Fruit fly (Drosophila melanogaster) whole organism, embryonic: ENCODE results near the gene faf.

Experiments used
- Asciz ChIP-seq: fragments of 200-800 bp; sonication (Bioruptor generic); optimal IDR thresholded peaks from 2 replicates; lab custom pipeline; 2017; ENCODE audit warnings: missing biosample characterization, mild to moderate bottlenecking, missing genetic modification characterization, missing genetic modification reagents
- Atf3 ChIP-seq: fragments of 200-800 bp; sonication (Bioruptor generic); optimal IDR thresholded peaks from 3 replicates; lab custom pipeline; 2016; ENCODE audit warnings: missing biosample characterization, missing genetic modification characterization
- Atf6 ChIP-seq: fragments of 200-800 bp; sonication (Bioruptor generic); IDR thresholded peaks from 2 replicates; pipeline ENCODE4 v1.3.6; 2022; ENCODE audit warnings: missing biosample characterization, missing genetic modification characterization
- Bteb2 ChIP-seq: fragments of 200-800 bp; sonication (Bioruptor generic); optimal IDR thresholded peaks from 2 replicates; lab custom pipeline; 2016; ENCODE audit warnings: missing biosample characterization, missing genetic modification characterization
- CG1024 ChIP-seq: fragments of 200-800 bp; sonication (Bioruptor generic); IDR thresholded peaks from 2 replicates; pipeline ENCODE4 v1.3.6; 2022; ENCODE audit warnings: missing biosample characterization, missing genetic modification characterization
- CG10979 ChIP-seq: fragments of 200-800 bp; sonication (Bioruptor generic); optimal IDR thresholded peaks from 2 replicates; lab custom pipeline; 2018; ENCODE audit warnings: missing biosample characterization, mild to moderate bottlenecking, missing genetic modification characterization, moderate library complexity
- CG11695 ChIP-seq: fragments of 200-800 bp; sonication (Bioruptor generic); IDR thresholded peaks from 3 replicates; pipeline ENCODE4 v1.3.6; 2022; ENCODE audit warnings: missing biosample characterization, missing genetic modification characterization
- CG17829 ChIP-seq: fragments of 200-800 bp; optimal IDR thresholded peaks from 2 replicates; lab custom pipeline; 2019; ENCODE audit warnings: missing biosample characterization, mild to moderate bottlenecking, missing genetic modification characterization, moderate library complexity
- CG18619 ChIP-seq: fragments of 200-800 bp; sonication (Bioruptor generic); optimal IDR thresholded peaks from 3 replicates; lab custom pipeline; 2017; ENCODE audit warnings: missing biosample characterization, mild to moderate bottlenecking, missing genetic modification characterization
- CG2129 ChIP-seq: fragments of 200-800 bp; sonication (Bioruptor generic); IDR thresholded peaks from 2 replicates; pipeline ENCODE4 v1.3.6; 2022; ENCODE audit warnings: missing biosample characterization, missing genetic modification characterization; ENCODE audit not compliant: partially characterized antibody
- CG31365 ChIP-seq: fragments of 200-800 bp; sonication (Bioruptor generic); optimal IDR thresholded peaks from 2 replicates; lab custom pipeline; 2018; ENCODE audit warnings: missing biosample characterization, mild to moderate bottlenecking, missing genetic modification characterization
- CG32772 ChIP-seq: fragments of 200-800 bp; sonication (Bioruptor generic); IDR thresholded peaks from 2 replicates; pipeline ENCODE4 v1.3.6; 2022; ENCODE audit warnings: missing biosample characterization, missing genetic modification characterization
- CG4617 ChIP-seq: fragments of 200-800 bp; sonication (Bioruptor generic); optimal IDR thresholded peaks from 3 replicates; lab custom pipeline; 2016; ENCODE audit warnings: missing biosample characterization, missing genetic modification characterization, borderline replicate concordance
- CG5180 ChIP-seq: fragments of 200-800 bp; sonication (Bioruptor generic); optimal IDR thresholded peaks from 3 replicates; lab custom pipeline; 2017; ENCODE audit warnings: missing biosample characterization, missing genetic modification characterization, mild to moderate bottlenecking, moderate library complexity, missing genetic modification reagents
- CG6175 ChIP-seq: fragments of 200-800 bp; sonication (Bioruptor generic); IDR thresholded peaks from 3 replicates; pipeline ENCODE4 v1.3.6; 2022; ENCODE audit warnings: missing biosample characterization, missing genetic modification characterization
- CG6254 ChIP-seq: fragments of 200-800 bp; sonication (Bioruptor generic); optimal IDR thresholded peaks from 3 replicates; lab custom pipeline; 2017; ENCODE audit warnings: mild to moderate bottlenecking, missing biosample characterization, missing genetic modification reagents, missing genetic modification characterization
- CG6765 ChIP-seq: fragments of 200-800 bp; sonication (Bioruptor generic); optimal IDR thresholded peaks from 3 replicates; lab custom pipeline; 2017; ENCODE audit warnings: missing biosample characterization, mild to moderate bottlenecking, missing genetic modification characterization
- CG7987 ChIP-seq: fragments of 200-800 bp; sonication (Bioruptor generic); optimal IDR thresholded peaks from 2 replicates; lab custom pipeline; 2018; ENCODE audit warnings: missing biosample characterization, mild to moderate bottlenecking, missing genetic modification characterization, moderate library complexity
- CG8388 ChIP-seq: fragments of 200-800 bp; sonication (Bioruptor generic); optimal IDR thresholded peaks from 2 replicates; lab custom pipeline; 2019; ENCODE audit warnings: missing biosample characterization, mild to moderate bottlenecking, missing genetic modification characterization, moderate library complexity
- CG8478 ChIP-seq: fragments of >200 bp; optimal IDR thresholded peaks from 2 replicates; lab custom pipeline; 2018
- CTCF ChIP-seq: fragments of 200-800 bp; sonication (Bioruptor generic); optimal IDR thresholded peaks from 2 replicates; lab custom pipeline; 2017; ENCODE audit warnings: missing biosample characterization, mild to moderate bottlenecking, missing genetic modification characterization, moderate library complexity
- Doc2 ChIP-seq: fragments of 200-800 bp; sonication (Bioruptor generic); IDR thresholded peaks from 2 replicates; pipeline ENCODE4 v1.3.6; 2022; ENCODE audit warnings: missing biosample characterization, missing genetic modification characterization
- H15 ChIP-seq: fragments of 200-800 bp; sonication (Bioruptor generic); IDR thresholded peaks from 3 replicates; pipeline ENCODE4 v1.3.6; 2022; ENCODE audit warnings: missing biosample characterization, missing genetic modification characterization
- Kr ChIP-seq: fragments of 200-800 bp; sonication (Bioruptor generic); optimal IDR thresholded peaks from 2 replicates; lab custom pipeline; 2017; ENCODE audit warnings: missing biosample characterization, mild to moderate bottlenecking, missing genetic modification characterization
- MBD-R2 ChIP-seq: fragments of 200-800 bp; sonication (Bioruptor generic); IDR thresholded peaks from 2 replicates; pipeline ENCODE4 v1.3.6; 2022; ENCODE audit warnings: missing biosample characterization, missing genetic modification characterization
- NK7.1 ChIP-seq: fragments of 200-800 bp; sonication (Bioruptor generic); optimal IDR thresholded peaks from 3 replicates; lab custom pipeline; 2016; ENCODE audit warnings: missing biosample characterization, missing genetic modification characterization
- Pdp1 ChIP-seq, 2 experiments: fragments of 200-800 bp; sonication (Bioruptor generic); optimal IDR thresholded peaks; 3 replicates each; lab custom pipeline; 2016; ENCODE audit warnings: missing biosample characterization in 2 of 2, missing genetic modification characterization in 2 of 2, mild to moderate bottlenecking in 1 of 2, moderate library complexity in 1 of 2
- Ptx1 ChIP-seq: fragments of 200-800 bp; sonication (Bioruptor generic); IDR thresholded peaks from 2 replicates; pipeline ENCODE4 v1.3.6; 2022; ENCODE audit warnings: missing biosample characterization, missing genetic modification characterization
- Scr ChIP-seq: fragments of 200-800 bp; sonication (Bioruptor generic); IDR thresholded peaks from 2 replicates; pipeline ENCODE4 v1.3.6; 2022; ENCODE audit warnings: missing biosample characterization, missing genetic modification characterization; ENCODE audit not compliant: partially characterized antibody
- Sry-β ChIP-seq: fragments of 200-800 bp; sonication (Bioruptor generic); optimal IDR thresholded peaks from 2 replicates; lab custom pipeline; 2018; ENCODE audit warnings: missing biosample characterization, mild to moderate bottlenecking, missing genetic modification characterization, moderate library complexity
- cad ChIP-seq: fragments of >200 bp; optimal IDR thresholded peaks from 2 replicates; lab custom pipeline; 2017; ENCODE audit warnings: missing biosample characterization, missing genetic modification characterization
- caup ChIP-seq: fragments of 200-800 bp; sonication (Bioruptor generic); optimal IDR thresholded peaks from 3 replicates; lab custom pipeline; 2017; ENCODE audit warnings: missing biosample characterization, mild to moderate bottlenecking, missing genetic modification characterization, moderate library complexity; ENCODE audit not compliant: severe bottlenecking
- crol ChIP-seq: fragments of 200-800 bp; sonication (Bioruptor generic); IDR thresholded peaks from 2 replicates; pipeline ENCODE4 v1.3.6; 2022; ENCODE audit warnings: missing biosample characterization, missing genetic modification characterization
- danr ChIP-seq: fragments of 200-800 bp; sonication (Bioruptor generic); IDR thresholded peaks from 2 replicates; pipeline ENCODE4 v1.3.6; 2022; ENCODE audit warnings: missing biosample characterization, missing genetic modification characterization
- dmrt99B ChIP-seq: fragments of 200-800 bp; sonication (Bioruptor generic); optimal IDR thresholded peaks from 2 replicates; lab custom pipeline; 2018; ENCODE audit warnings: missing biosample characterization, mild to moderate bottlenecking, missing genetic modification characterization, moderate library complexity
- fd102C ChIP-seq: fragments of 200-800 bp; sonication (Bioruptor generic); optimal IDR thresholded peaks from 2 replicates; lab custom pipeline; 2018; ENCODE audit warnings: missing biosample characterization, mild to moderate bottlenecking, missing genetic modification characterization, moderate library complexity
- ftz-f1 ChIP-seq: fragments of 200-800 bp; sonication (Bioruptor generic); optimal IDR thresholded peaks from 2 replicates; lab custom pipeline; 2016; ENCODE audit warnings: missing biosample characterization, missing genetic modification characterization
- gem ChIP-seq: fragments of 200-800 bp; sonication (Bioruptor generic); optimal IDR thresholded peaks from 2 replicates; lab custom pipeline; 2019; ENCODE audit warnings: missing biosample characterization, mild to moderate bottlenecking, missing genetic modification characterization, moderate library complexity
- gfzf ChIP-seq: fragments of 200-800 bp; sonication (Bioruptor generic); optimal IDR thresholded peaks from 2 replicates; lab custom pipeline; 2016; ENCODE audit warnings: missing biosample characterization, mild to moderate bottlenecking, missing genetic modification characterization, moderate library complexity
- hbn ChIP-seq: fragments of 200-800 bp; sonication (Bioruptor generic); IDR thresholded peaks from 2 replicates; pipeline ENCODE4 v1.3.6; 2022; ENCODE audit warnings: missing biosample characterization, missing genetic modification characterization; ENCODE audit not compliant: partially characterized antibody
- inv ChIP-seq: fragments of 200-800 bp; sonication (Bioruptor generic); IDR thresholded peaks from 2 replicates; pipeline ENCODE4 v1.3.6; 2022; ENCODE audit warnings: missing biosample characterization, missing genetic modification characterization; ENCODE audit not compliant: partially characterized antibody
- maf-S ChIP-seq: fragments of 200-800 bp; sonication (Bioruptor generic); optimal IDR thresholded peaks from 2 replicates; lab custom pipeline; 2016; ENCODE audit warnings: missing biosample characterization, missing genetic modification characterization
- onecut ChIP-seq: fragments of 200-800 bp; sonication (Bioruptor generic); IDR thresholded peaks from 2 replicates; pipeline ENCODE4 v1.3.6; 2022; ENCODE audit warnings: missing biosample characterization, missing genetic modification characterization
- pan ChIP-seq, 4 experiments: fragments of >200 bp in 3 of 4; fragments of 200-800 bp in 1 of 4; sonication (Bioruptor generic) in 1 of 4; optimal IDR thresholded peaks in 3 of 4; IDR thresholded peaks in 1 of 4; 2 replicates each; pipeline versions ENCODE4 v1.3.6 to Lab custom; 2017 to 2022; ENCODE audit warnings: missing biosample characterization in 2 of 4, missing genetic modification characterization in 2 of 4, mixed read lengths in 1 of 4
- rib ChIP-seq: fragments of 200-800 bp; sonication (Bioruptor generic); IDR thresholded peaks from 2 replicates; pipeline ENCODE4 v1.3.6; 2022; ENCODE audit warnings: missing biosample characterization, missing genetic modification characterization
- sob ChIP-seq: fragments of 200-800 bp; sonication (Bioruptor generic); IDR thresholded peaks from 2 replicates; pipeline ENCODE4 v1.3.6; 2022; ENCODE audit warnings: missing biosample characterization, missing genetic modification characterization
- trh ChIP-seq: fragments of 200-800 bp; sonication (Bioruptor generic); optimal IDR thresholded peaks from 2 replicates; lab custom pipeline; 2016; ENCODE audit warnings: missing biosample characterization, missing genetic modification characterization
- tup ChIP-seq: fragments of 200-800 bp; sonication (Bioruptor generic); optimal IDR thresholded peaks from 2 replicates; lab custom pipeline; 2016; ENCODE audit warnings: missing biosample characterization, mild to moderate bottlenecking, missing genetic modification characterization, moderate library complexity
- wor ChIP-seq: fragments of 200-800 bp; sonication (Bioruptor generic); IDR thresholded peaks from 2 replicates; pipeline ENCODE4 v1.3.6; 2022; ENCODE audit warnings: missing biosample characterization, missing genetic modification characterization

The faf gene

dm6 chr3R:31744044-31744652 is 32.7 kb upstream of the faf start, which contains the start of gene CG1896 (continued):
- TF ChIP-seq CG6175 (GFP tag; lab: Robert Waterston, UW) (no peak), wor (GFP tag; lab: Robert Waterston, UW) (no peak), sob (peak; percentile 69), CG31365 (tag; lab: Kevin White, UChicago) (no peak), CG18619 (GFP tag; lab: Kevin White, UChicago) (no peak), CG8388 (GFP tag; lab: Kevin White, UChicago) (peak; percentile 17), NK7.1 (no peak), CG17829 (tag; lab: Kevin White, UChicago) (peak; percentile 50), caup (peak; percentile 54), tup (GFP tag; lab: Kevin White, UChicago) (peak; percentile 2), crol (GFP tag; lab: Robert Waterston, UW) (no peak), fd102C (GFP tag; lab: Kevin White, UChicago) (no peak), CG6765 (GFP tag; lab: Kevin White, UChicago) (no peak), CG5180 (GFP tag; lab: Kevin White, UChicago) (no peak), CG32772 (GFP tag; lab: Robert Waterston, UW) (no peak; the same call in 1 of the 2 replicates), Atf6 (GFP tag; lab: Robert Waterston, UW) (no peak), Ptx1 (GFP tag; lab: Robert Waterston, UW) (peak; percentile 56)

dm6 chr3R:31745629-31746081 is 31.2 kb upstream of the faf start, which contains the start of gene awd:
Gene awd (minus strand): TSS chr3R:31746077.
- TF ChIP-seq CG6254 (GFP tag; lab: Kevin White, UChicago) (no peak), CG7987 (no peak), ftz-f1 (peak; percentile 64), maf-S (GFP tag; lab: Kevin White, UChicago) (no peak), Pdp1 (GFP tag; optimal IDR thresholded peaks at IDR 0.05; lab: Kevin White, UChicago) (peak in 1 of 2 experiments; percentile 4), dmrt99B (no peak), Asciz (GFP tag; lab: Kevin White, UChicago) (no peak), CG1024 (GFP tag; lab: Robert Waterston, UW) (no peak), CG11695 (GFP tag; lab: Robert Waterston, UW) (no peak), Bteb2 (no peak), CG10979 (no peak), Scr (GFP tag; lab: Robert Waterston, UW) (0 out of 2 replicates have a peak, but pooled peaks have one; percentile 10), gem (no peak), CG8478 (lab: Kevin White, UChicago) (no peak), danr (GFP tag; lab: Robert Waterston, UW) (no peak), Kr (no peak), CG4617 (peak; percentile 48), gfzf (GFP tag; lab: Kevin White, UChicago) (peak; percentile 94), cad (no peak), CG2129 (GFP tag; lab: Robert Waterston, UW) (no peak), Doc2 (GFP tag; lab: Robert Waterston, UW) (no peak), trh (GFP tag; lab: Kevin White, UChicago) (no peak), pan (optimal IDR thresholded peaks at IDR 0.05; lab: Kevin White, UChicago) (no peak), pan (GFP tag; optimal IDR thresholded peaks at IDR 0.05 in 1 of 2, IDR thresholded peaks at IDR 0.05 in 1 of 2) (no peak), H15 (GFP tag; lab: Robert Waterston, UW) (no peak), MBD-R2 (GFP tag; lab: Robert Waterston, UW) (peak; percentile 73), inv (GFP tag; lab: Robert Waterston, UW) (no peak), onecut (GFP tag; lab: Robert Waterston, UW) (peak; percentile 75), Sry-β (no peak), Atf3 (no peak), hbn (GFP tag; lab: Robert Waterston, UW) (0 out of 2 replicates have a peak, but pooled peaks have one; percentile 18), rib (GFP tag; lab: Robert Waterston, UW) (peak; percentile 90), CTCF (no peak)
